Worm (Caenorhabditis elegans): ENCODE results near the gene T16G12.6.

Gene T16G12.6

ce11 chrIII:10078151-10078550 lies 8.8 kb downstream of the T16G12.6 start, which contains the start of gene T16G12.9:
Gene T16G12.9 (minus strand): TSS chrIII:10078251.
- TF ChIP-seq flt-1 (GFP tag; IDR thresholded peaks at IDR 0.05) (no peak), klf-2 (GFP tag; conservative IDR thresholded peaks at IDR 0.05) (no peak), med-1 (GFP tag; optimal IDR thresholded peaks at IDR 0.05; ENCODE audit: insufficient read depth) (no peak), ztf-29 (GFP tag; IDR thresholded peaks at IDR 0.05) (no peak), tab-1 (GFP tag; IDR thresholded peaks at IDR 0.05) (no peak), ref-1 (GFP tag; conservative IDR thresholded peaks at IDR 0.05) (no peak), cog-1 (tag; optimal IDR thresholded peaks at IDR 0.05) (no peak), T22C8.4 (GFP tag; IDR thresholded peaks at IDR 0.05) (no peak), ztf-23 (GFP tag; IDR thresholded peaks at IDR 0.05) (no peak)

- TF ChIP-seq T22C8.4 (GFP tag; IDR thresholded peaks at IDR 0.05) (no peak), klf-2 (GFP tag; conservative IDR thresholded peaks at IDR 0.05) (no peak), ref-1 (GFP tag; conservative IDR thresholded peaks at IDR 0.05) (no peak), flt-1 (GFP tag; IDR thresholded peaks at IDR 0.05) (no peak), med-1 (GFP tag; optimal IDR thresholded peaks at IDR 0.05; ENCODE audit: insufficient read depth) (no peak)
Measured at ce11 chrIII:10078784-10079183, 9.4 kb downstream of the T16G12.6 start.

ce11 chrIII:10083242-10083641 lies 13.9 kb downstream of the T16G12.6 start, which contains the start of gene T16H12.3:
Gene T16H12.3 (minus strand): TSS chrIII:10083292.
- TF ChIP-seq ztf-23 (GFP tag; IDR thresholded peaks at IDR 0.05), result no peak
- TF ChIP-seq ref-1 (GFP tag; conservative IDR thresholded peaks at IDR 0.05), result no peak
- no peak for TF ChIP-seq cog-1 (tag; optimal IDR thresholded peaks at IDR 0.05)
- no peak for TF ChIP-seq ztf-29 (GFP tag; IDR thresholded peaks at IDR 0.05)
- TF ChIP-seq flt-1 (GFP tag; IDR thresholded peaks at IDR 0.05), result no peak
- TF ChIP-seq T22C8.4 (GFP tag; IDR thresholded peaks at IDR 0.05), result no peak
- no peak for TF ChIP-seq med-1 (GFP tag; optimal IDR thresholded peaks at IDR 0.05; ENCODE audit: insufficient read depth)
- no peak for TF ChIP-seq klf-2 (GFP tag; conservative IDR thresholded peaks at IDR 0.05)
- no peak for TF ChIP-seq tab-1 (GFP tag; IDR thresholded peaks at IDR 0.05)

- TF ChIP-seq flt-1 (GFP tag; IDR thresholded peaks at IDR 0.05) (no peak), T22C8.4 (GFP tag; IDR thresholded peaks at IDR 0.05) (no peak), ztf-23 (GFP tag; IDR thresholded peaks at IDR 0.05) (no peak), tab-1 (GFP tag; IDR thresholded peaks at IDR 0.05) (no peak), cog-1 (tag; optimal IDR thresholded peaks at IDR 0.05) (no peak), med-1 (GFP tag; optimal IDR thresholded peaks at IDR 0.05; ENCODE audit: insufficient read depth) (no peak), ztf-29 (GFP tag; IDR thresholded peaks at IDR 0.05) (no peak), ref-1 (GFP tag; conservative IDR thresholded peaks at IDR 0.05) (no peak), klf-2 (GFP tag; conservative IDR thresholded peaks at IDR 0.05) (no peak)
Measured at ce11 chrIII:10085103-10085502, 15.7 kb downstream of the T16G12.6 start, which contains the start of gene T16H12.13. Gene T16H12.13 (plus strand): TSS chrIII:10085403.

ce11 chrIII:10085574-10085973 lies 16.2 kb downstream of the T16G12.6 start:
- no peak for TF ChIP-seq tab-1 (GFP tag; IDR thresholded peaks at IDR 0.05)
- no peak for TF ChIP-seq ztf-29 (GFP tag; IDR thresholded peaks at IDR 0.05)
- TF ChIP-seq ztf-23 (GFP tag; IDR thresholded peaks at IDR 0.05), result no peak

- TF ChIP-seq ztf-23 (GFP tag; IDR thresholded peaks at IDR 0.05), result no peak
- TF ChIP-seq cog-1 (tag; optimal IDR thresholded peaks at IDR 0.05), result no peak
- no peak for TF ChIP-seq ref-1 (GFP tag; conservative IDR thresholded peaks at IDR 0.05)
- TF ChIP-seq T22C8.4 (GFP tag; IDR thresholded peaks at IDR 0.05), result no peak
- TF ChIP-seq med-1 (GFP tag; optimal IDR thresholded peaks at IDR 0.05; ENCODE audit: insufficient read depth), result no peak
- no peak for TF ChIP-seq ztf-29 (GFP tag; IDR thresholded peaks at IDR 0.05)
- TF ChIP-seq klf-2 (GFP tag; conservative IDR thresholded peaks at IDR 0.05), result no peak
- no peak for TF ChIP-seq tab-1 (GFP tag; IDR thresholded peaks at IDR 0.05)
- TF ChIP-seq flt-1 (GFP tag; IDR thresholded peaks at IDR 0.05), result no peak
Measured at ce11 chrIII:10085983-10086382, 16.6 kb downstream of the T16G12.6 start, which contains the start of gene T16H12.2. Gene T16H12.2 (plus strand): TSS chrIII:10086283.

ce11 chrIII:10088508-10088981 lies 19.2 kb downstream of the T16G12.6 start, which contains the start of gene hal-2:
Gene hal-2 (minus strand): TSS chrIII:10088931.
- TF ChIP-seq klf-2 (GFP tag; conservative IDR thresholded peaks at IDR 0.05), result no peak
- no peak for TF ChIP-seq cog-1 (tag; optimal IDR thresholded peaks at IDR 0.05)

- TF ChIP-seq klf-2 (GFP tag; conservative IDR thresholded peaks at IDR 0.05) (no peak), med-1 (GFP tag; optimal IDR thresholded peaks at IDR 0.05; ENCODE audit: insufficient read depth) (no peak), ztf-23 (GFP tag; IDR thresholded peaks at IDR 0.05) (no peak), cog-1 (tag; optimal IDR thresholded peaks at IDR 0.05) (no peak), tab-1 (GFP tag; IDR thresholded peaks at IDR 0.05) (no peak), T22C8.4 (GFP tag; IDR thresholded peaks at IDR 0.05) (no peak)
Measured at ce11 chrIII:10090685-10091084, 21.3 kb downstream of the T16G12.6 start, which contains the start of gene gtf-2H2C. Gene gtf-2H2C (minus strand): TSS chrIII:10090785.

ce11 chrIII:10093093-10093492 lies 23.7 kb downstream of the T16G12.6 start:
- TF ChIP-seq tab-1 (GFP tag; IDR thresholded peaks at IDR 0.05) (no peak), flt-1 (GFP tag; IDR thresholded peaks at IDR 0.05) (no peak), ref-1 (GFP tag; conservative IDR thresholded peaks at IDR 0.05) (no peak), klf-2 (GFP tag; conservative IDR thresholded peaks at IDR 0.05) (no peak), ztf-23 (GFP tag; IDR thresholded peaks at IDR 0.05) (no peak), ztf-29 (GFP tag; IDR thresholded peaks at IDR 0.05) (no peak), med-1 (GFP tag; optimal IDR thresholded peaks at IDR 0.05; ENCODE audit: insufficient read depth) (no peak), cog-1 (tag; optimal IDR thresholded peaks at IDR 0.05) (no peak), T22C8.4 (GFP tag; IDR thresholded peaks at IDR 0.05) (no peak)

ce11 chrIII:10094538-10094937 lies 25.2 kb downstream of the T16G12.6 start:
- TF ChIP-seq tab-1 (GFP tag; IDR thresholded peaks at IDR 0.05) (peak; percentile 76; the same call in 1 of the 2 replicates), ref-1 (GFP tag; conservative IDR thresholded peaks at IDR 0.05) (no peak), flt-1 (GFP tag; IDR thresholded peaks at IDR 0.05) (peak; percentile 76), klf-2 (GFP tag; conservative IDR thresholded peaks at IDR 0.05) (no peak), cog-1 (tag; optimal IDR thresholded peaks at IDR 0.05) (peak; percentile 25)

All from whole organism, midembryonic.